Worm (Caenorhabditis elegans) whole organism, midembryonic: ENCODE measurements around the gene fbxa-220.

ENCODE experiments used
- T22C8.4 ChIP-seq: fragments of 200-800 bp; sonication (Bioruptor generic); IDR thresholded peaks from 2 replicates; pipeline ENCODE4 v1.3.6; 2022; ENCODE audit warnings: missing genetic modification characterization, missing compliant biosample characterization
- cog-1 ChIP-seq: sonication (generic microtip); optimal IDR thresholded peaks from 2 replicates; lab custom pipeline; 2016; ENCODE audit warnings: missing genetic modification characterization, missing compliant biosample characterization
- flt-1 ChIP-seq: fragments of 200-800 bp; sonication (Bioruptor generic); IDR thresholded peaks from 2 replicates; pipeline ENCODE4 v1.3.6; 2022; ENCODE audit warnings: missing genetic modification characterization, missing compliant biosample characterization
- klf-2 ChIP-seq: fragments of 200-800 bp; sonication (Bioruptor generic); conservative IDR thresholded peaks from 2 replicates; pipeline ENCODE4 v1.3.6; 2022; ENCODE audit warnings: missing genetic modification reagents, missing genetic modification characterization, missing compliant biosample characterization
- med-1 ChIP-seq: sonication (generic microtip); optimal IDR thresholded peaks from 2 replicates; lab custom pipeline; 2017; ENCODE audit warnings: missing genetic modification characterization, mild to moderate bottlenecking, missing compliant biosample characterization, antibody characterized with exemption, missing genetic modification reagents; ENCODE audit not compliant: insufficient read depth
- ztf-23 ChIP-seq: fragments of 200-800 bp; sonication (Bioruptor generic); IDR thresholded peaks from 2 replicates; pipeline ENCODE4 v1.3.6; 2022; ENCODE audit warnings: missing genetic modification reagents, missing genetic modification characterization, missing compliant biosample characterization
- ztf-29 ChIP-seq: fragments of 200-800 bp; sonication (Bioruptor generic); IDR thresholded peaks from 2 replicates; pipeline ENCODE4 v1.3.6; 2022; ENCODE audit warnings: missing genetic modification reagents, missing genetic modification characterization, missing compliant biosample characterization

ce11 chrIII:11474674-11475306, 9.2 kb downstream of the fbxa-220 start:
- TF ChIP-seq ztf-29 (GFP tag; lab: Robert Waterston, UW) (no peak), flt-1 (GFP tag; lab: Robert Waterston, UW) (no peak), T22C8.4 (GFP tag; lab: Robert Waterston, UW) (no peak), klf-2 (GFP tag; lab: Robert Waterston, UW) (no peak), ztf-23 (GFP tag; lab: Robert Waterston, UW) (no peak), cog-1 (no peak), med-1 (GFP tag; lab: Kevin White, UChicago) (no peak)
